Fruit fly (Drosophila melanogaster): ENCODE results near the gene Dic2.

dm6 chr3R:20549855-20550603, 48.8 kb upstream of the Dic2 start:
- TF ChIP-seq Sox15 (GFP tag; optimal IDR thresholded peaks at IDR 0.05) (peak; percentile 86), Smox (GFP tag; optimal IDR thresholded peaks at IDR 0.05) (peak; percentile 76)

All from whole organism, prepupa.